Fruit fly (Drosophila melanogaster) whole organism, prepupa: ENCODE data around the gene Or71a.

Experiments
- Blimp-1 ChIP-seq: fragments of 200-800 bp; sonication (Bioruptor generic); optimal IDR thresholded peaks from 3 replicates; lab custom pipeline; 2017; ENCODE audit warnings: missing biosample characterization, missing genetic modification characterization, mild to moderate bottlenecking, moderate library complexity, missing genetic modification reagents
- CG10631 ChIP-seq: fragments of 200-800 bp; sonication (Bioruptor generic); optimal IDR thresholded peaks from 2 replicates; lab custom pipeline; 2016; ENCODE audit warnings: missing biosample characterization, missing genetic modification characterization
- CG10669 ChIP-seq: fragments of 200-800 bp; sonication (Bioruptor generic); optimal IDR thresholded peaks from 3 replicates; lab custom pipeline; 2018; ENCODE audit warnings: missing biosample characterization, mild to moderate bottlenecking, missing genetic modification characterization, moderate library complexity
- CG11294 ChIP-seq: fragments of 200-800 bp; sonication (Bioruptor generic); IDR thresholded peaks from 2 replicates; pipeline ENCODE4 v1.3.6; 2022; ENCODE audit warnings: missing biosample characterization, missing genetic modification characterization
- CG11902 ChIP-seq: fragments of 200-800 bp; sonication (Bioruptor generic); optimal IDR thresholded peaks from 3 replicates; lab custom pipeline; 2016; ENCODE audit warnings: missing biosample characterization, missing genetic modification characterization
- CG15336 ChIP-seq: fragments of 200-800 bp; sonication (Bioruptor generic); IDR thresholded peaks from 2 replicates; pipeline ENCODE4 v1.3.6; 2022; ENCODE audit warnings: missing biosample characterization, missing genetic modification characterization
- CG16779 ChIP-seq: fragments of 200-800 bp; sonication (Bioruptor generic); optimal IDR thresholded peaks from 3 replicates; lab custom pipeline; 2017; ENCODE audit warnings: missing biosample characterization, mild to moderate bottlenecking, missing genetic modification characterization
- CG3032 ChIP-seq: fragments of 200-800 bp; optimal IDR thresholded peaks from 2 replicates; lab custom pipeline; 2019; ENCODE audit warnings: missing biosample characterization, mild to moderate bottlenecking, missing genetic modification characterization, moderate library complexity
- CG31627 ChIP-seq: fragments of 200-800 bp; sonication (Bioruptor generic); optimal IDR thresholded peaks from 3 replicates; lab custom pipeline; 2016; ENCODE audit warnings: missing biosample characterization, missing genetic modification characterization
- CG34406 ChIP-seq: fragments of 200-800 bp; sonication (Bioruptor generic); optimal IDR thresholded peaks from 3 replicates; lab custom pipeline; 2016; ENCODE audit warnings: missing biosample characterization, missing genetic modification characterization
- CG3919 ChIP-seq: fragments of 200-800 bp; sonication (Bioruptor generic); optimal IDR thresholded peaks from 3 replicates; lab custom pipeline; 2016; ENCODE audit warnings: missing biosample characterization, missing genetic modification characterization
- CG4318 ChIP-seq: fragments of 200-800 bp; sonication (Bioruptor generic); optimal IDR thresholded peaks from 3 replicates; lab custom pipeline; 2017; ENCODE audit warnings: missing biosample characterization, mild to moderate bottlenecking, missing genetic modification characterization
- CG6163 ChIP-seq: fragments of 200-800 bp; sonication (Bioruptor generic); IDR thresholded peaks from 3 replicates; pipeline ENCODE4 v1.3.6; 2022; ENCODE audit warnings: missing biosample characterization, missing genetic modification characterization
- CG6276 ChIP-seq: fragments of 200-800 bp; sonication (Bioruptor generic); optimal IDR thresholded peaks from 2 replicates; lab custom pipeline; 2017; ENCODE audit warnings: missing biosample characterization, mild to moderate bottlenecking, missing genetic modification characterization
- CG6792 ChIP-seq: fragments of 200-800 bp; sonication (Bioruptor generic); optimal IDR thresholded peaks from 3 replicates; lab custom pipeline; 2016; ENCODE audit warnings: missing biosample characterization, missing genetic modification characterization
- CG6808 ChIP-seq: fragments of 200-800 bp; sonication (Bioruptor generic); optimal IDR thresholded peaks from 3 replicates; lab custom pipeline; 2017; ENCODE audit warnings: missing biosample characterization, missing genetic modification characterization, mild to moderate bottlenecking, moderate library complexity, missing genetic modification reagents
- CG7368 ChIP-seq: fragments of 200-800 bp; sonication (Bioruptor generic); optimal IDR thresholded peaks from 3 replicates; lab custom pipeline; 2016; ENCODE audit warnings: missing biosample characterization, missing genetic modification characterization
- CG8119 ChIP-seq: fragments of 200-800 bp; sonication (Bioruptor generic); IDR thresholded peaks from 3 replicates; pipeline ENCODE4 v1.3.6; 2022; ENCODE audit warnings: missing biosample characterization, missing genetic modification characterization
- CG8319 ChIP-seq: fragments of 200-800 bp; sonication (Bioruptor generic); optimal IDR thresholded peaks from 3 replicates; lab custom pipeline; 2016; ENCODE audit warnings: missing biosample characterization, missing genetic modification characterization
- CG8632 ChIP-seq: fragments of 200-800 bp; sonication (Bioruptor generic); optimal IDR thresholded peaks from 3 replicates; lab custom pipeline; 2016; ENCODE audit warnings: missing biosample characterization, missing genetic modification characterization
- CG9139 ChIP-seq: fragments of 200-800 bp; sonication (Bioruptor generic); optimal IDR thresholded peaks from 3 replicates; lab custom pipeline; 2017; ENCODE audit warnings: missing biosample characterization, mild to moderate bottlenecking, missing genetic modification characterization
- Ets21C ChIP-seq: fragments of 200-800 bp; sonication (Bioruptor generic); optimal IDR thresholded peaks from 3 replicates; lab custom pipeline; 2016; ENCODE audit warnings: missing biosample characterization, missing genetic modification characterization
- Hr39 ChIP-seq: fragments of 200-800 bp; sonication (Bioruptor generic); optimal IDR thresholded peaks from 2 replicates; lab custom pipeline; 2016; ENCODE audit warnings: missing biosample characterization, missing genetic modification characterization
- Hr4 ChIP-seq: fragments of 200-800 bp; sonication (Bioruptor generic); optimal IDR thresholded peaks from 3 replicates; lab custom pipeline; 2016; ENCODE audit warnings: missing biosample characterization, missing genetic modification characterization
- Met ChIP-seq: fragments of 200-800 bp; sonication (Bioruptor generic); optimal IDR thresholded peaks from 3 replicates; lab custom pipeline; 2016; ENCODE audit warnings: missing biosample characterization, missing genetic modification characterization
- Sox102F ChIP-seq: fragments of 200-800 bp; sonication (Bioruptor generic); optimal IDR thresholded peaks from 2 replicates; lab custom pipeline; 2016; ENCODE audit warnings: missing biosample characterization, mild to moderate bottlenecking, missing genetic modification characterization
- Sox14 ChIP-seq: fragments of 200-800 bp; sonication (Bioruptor generic); optimal IDR thresholded peaks from 3 replicates; lab custom pipeline; 2016; ENCODE audit warnings: missing biosample characterization, missing genetic modification characterization
- acj6 ChIP-seq: fragments of 200-800 bp; sonication (Bioruptor generic); optimal IDR thresholded peaks from 3 replicates; lab custom pipeline; 2016; ENCODE audit warnings: missing biosample characterization, missing genetic modification characterization
- dac ChIP-seq: fragments of 200-800 bp; sonication (Bioruptor generic); optimal IDR thresholded peaks from 2 replicates; lab custom pipeline; 2017; ENCODE audit warnings: missing biosample characterization, mild to moderate bottlenecking, missing genetic modification characterization
- eg ChIP-seq: fragments of 200-800 bp; sonication (Bioruptor generic); IDR thresholded peaks from 3 replicates; pipeline ENCODE4 v1.3.6; 2022; ENCODE audit warnings: missing biosample characterization, missing genetic modification characterization
- esn ChIP-seq: fragments of 200-800 bp; sonication (Bioruptor generic); optimal IDR thresholded peaks from 2 replicates; lab custom pipeline; 2016; ENCODE audit warnings: missing biosample characterization, mild to moderate bottlenecking, missing genetic modification characterization, moderate library complexity
- fd59A ChIP-seq: fragments of 200-800 bp; sonication (Bioruptor generic); optimal IDR thresholded peaks from 2 replicates; lab custom pipeline; 2017; ENCODE audit warnings: missing biosample characterization, mild to moderate bottlenecking, missing genetic modification characterization, missing genetic modification reagents
- fd85E ChIP-seq: fragments of 200-800 bp; sonication (Bioruptor generic); optimal IDR thresholded peaks from 3 replicates; lab custom pipeline; 2016; ENCODE audit warnings: missing biosample characterization, missing genetic modification characterization
- fkh ChIP-seq: fragments of 200-800 bp; sonication (Bioruptor generic); optimal IDR thresholded peaks from 3 replicates; lab custom pipeline; 2017; ENCODE audit warnings: missing biosample characterization, mild to moderate bottlenecking, missing genetic modification characterization, moderate library complexity
- lz ChIP-seq: fragments of 200-800 bp; sonication (Bioruptor generic); optimal IDR thresholded peaks from 3 replicates; lab custom pipeline; 2016; ENCODE audit warnings: missing biosample characterization, missing genetic modification characterization
- pdm3 ChIP-seq: fragments of 200-800 bp; sonication (Bioruptor generic); optimal IDR thresholded peaks from 3 replicates; lab custom pipeline; 2016; ENCODE audit warnings: missing biosample characterization, missing genetic modification characterization
- spab ChIP-seq: fragments of 200-800 bp; sonication (Bioruptor generic); optimal IDR thresholded peaks from 2 replicates; lab custom pipeline; 2017; ENCODE audit warnings: missing biosample characterization, mild to moderate bottlenecking, missing genetic modification characterization, missing genetic modification reagents
- svp ChIP-seq: fragments of 200-800 bp; sonication (Bioruptor generic); peaks from one replicate; lab custom pipeline; 2016; ENCODE audit warnings: missing biosample characterization, missing genetic modification characterization
- topi ChIP-seq: fragments of 200-800 bp; sonication (Bioruptor generic); optimal IDR thresholded peaks from 3 replicates; lab custom pipeline; 2016; ENCODE audit warnings: missing biosample characterization, missing genetic modification characterization
- vri ChIP-seq: fragments of 200-800 bp; sonication (Bioruptor generic); optimal IDR thresholded peaks from 3 replicates; lab custom pipeline; 2016; ENCODE audit warnings: missing biosample characterization, mild to moderate bottlenecking, missing genetic modification characterization

The Or71a gene

DNA sequence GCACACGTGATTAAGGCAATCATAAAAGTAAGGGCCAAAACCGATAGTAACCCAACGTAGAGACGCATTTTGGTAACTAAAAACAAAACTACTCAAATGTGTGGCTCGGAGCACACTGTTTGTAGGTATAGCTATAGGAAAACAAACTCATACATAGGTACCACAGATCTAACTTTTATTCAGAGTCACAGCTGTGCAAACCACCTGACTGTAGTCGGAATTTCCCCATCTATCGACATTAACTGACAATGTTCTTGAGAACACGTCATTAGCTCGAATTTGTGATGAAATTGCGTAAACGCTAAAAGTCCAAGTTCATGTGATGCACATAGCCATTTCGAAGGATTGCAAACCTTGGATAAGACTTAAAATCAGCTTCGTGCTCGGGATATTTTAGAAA is 28.9 kb downstream of the Or71a start, which contains the start of gene CG43678:
Gene CG43678, minus strand, starts transcription at position 101 of the 400 bp plus-strand sequence.
- TF ChIP-seq spab (GFP tag; lab: Kevin White, UChicago) (no peak), fkh (GFP tag; lab: Kevin White, UChicago) (peak; percentile 33)

DNA sequence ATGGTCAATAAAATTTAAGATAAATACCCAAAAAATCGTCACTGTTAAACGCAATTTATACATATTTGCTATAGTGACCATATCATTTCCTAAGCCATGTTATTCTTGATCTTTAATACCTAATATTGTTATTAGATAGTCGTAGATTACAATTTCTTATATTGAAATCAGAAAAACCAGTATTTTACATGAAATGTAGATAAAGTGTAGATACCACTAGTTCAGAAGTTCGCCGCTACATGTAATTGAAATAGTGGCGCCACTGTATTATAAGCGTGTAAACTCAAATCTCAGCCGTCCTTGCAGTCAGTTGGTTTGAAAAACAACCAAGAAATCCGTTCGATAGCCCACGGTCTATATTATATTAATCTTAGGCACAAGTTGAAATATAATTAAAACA is 30.2 kb downstream of the Or71a start:
- TF ChIP-seq CG10669 (GFP tag; lab: Kevin White, UChicago) (no peak), Hr39 (GFP tag; lab: Kevin White, UChicago) (peak; percentile 5), vri (GFP tag; lab: Kevin White, UChicago) (no peak), CG34406 (GFP tag; lab: Kevin White, UChicago) (no peak), CG11902 (GFP tag; lab: Kevin White, UChicago) (no peak), CG7368 (no peak)

DNA sequence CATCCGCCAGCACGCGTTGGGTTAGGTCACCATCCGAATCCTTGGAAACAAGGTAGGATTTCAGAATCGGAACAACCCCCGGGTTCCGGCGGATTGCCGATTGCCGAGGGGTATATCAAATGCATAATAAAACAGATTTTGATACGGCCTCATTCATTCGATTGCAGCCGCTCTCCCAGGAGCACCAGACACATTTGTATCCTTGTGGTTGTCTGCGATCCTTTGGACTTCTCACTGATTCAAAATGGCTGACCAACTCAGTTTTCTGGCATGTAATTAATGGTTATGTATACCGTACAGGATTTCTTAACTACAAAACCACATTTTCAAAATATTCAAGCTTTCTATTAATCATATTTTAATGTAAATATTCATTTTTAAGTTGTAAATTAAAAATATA is 30.6 kb downstream of the Or71a start:
- no peak for TF ChIP-seq Sox14
- TF ChIP-seq Sox102F (GFP tag; lab: Kevin White, UChicago), result no peak
- no peak for TF ChIP-seq CG16779 (tag; lab: Kevin White, UChicago)
- TF ChIP-seq Blimp-1 (GFP tag; lab: Kevin White, UChicago), result no peak
- TF ChIP-seq CG7368, result no peak
- TF ChIP-seq CG8632 (GFP tag; lab: Kevin White, UChicago), result no peak
- no peak for TF ChIP-seq CG10669 (GFP tag; lab: Kevin White, UChicago)

DNA sequence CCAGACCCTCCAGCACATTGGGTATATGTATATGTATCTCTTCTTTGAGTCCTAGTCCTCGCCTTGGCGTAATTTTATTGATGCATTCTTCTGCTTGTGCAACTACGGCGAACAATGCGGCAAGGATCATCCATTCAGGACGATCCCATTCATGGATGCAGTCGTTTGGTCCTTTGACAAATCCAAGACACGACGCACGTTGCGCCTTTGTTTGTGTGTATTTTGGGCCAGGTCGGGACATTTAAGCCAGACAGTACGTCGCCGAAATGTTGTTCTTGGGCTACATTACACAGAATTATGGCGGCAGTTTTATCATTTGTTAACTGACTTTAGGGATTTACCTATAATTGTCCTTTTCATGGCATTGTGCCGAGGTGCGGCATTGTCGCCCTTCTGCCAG is 33.1 kb downstream of the Or71a start:
- TF ChIP-seq CG11294 (GFP tag; lab: Robert Waterston, UW) (no peak), CG6808 (GFP tag; lab: Kevin White, UChicago) (no peak)

DNA sequence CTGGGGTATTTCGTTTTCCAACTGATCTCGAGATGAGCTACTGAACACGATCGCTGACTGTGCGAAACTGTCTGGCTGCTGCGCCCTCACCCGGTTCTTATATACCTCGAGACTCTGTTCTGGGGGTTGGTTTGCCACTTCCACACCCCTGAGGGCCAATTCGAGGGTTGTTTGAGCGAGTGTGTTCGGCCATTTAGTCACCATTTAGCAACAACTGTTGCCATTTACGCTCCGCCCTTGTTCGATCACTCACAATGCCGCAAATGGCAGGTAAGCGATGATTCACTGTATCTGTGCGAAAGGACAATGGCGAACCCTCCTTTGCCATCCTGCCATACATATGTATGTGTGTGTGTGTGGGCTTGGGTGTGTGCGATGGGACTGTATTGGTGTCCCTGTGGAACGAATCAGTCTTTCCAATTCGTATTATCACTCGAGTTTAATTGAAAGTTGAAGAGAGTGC is 34.3 kb downstream of the Or71a start, which contains the start of gene ind:
Gene ind, minus strand, starts transcription at position 51 of the 463 bp plus-strand sequence.
- TF ChIP-seq CG6808 (GFP tag; lab: Kevin White, UChicago) (no peak), fkh (GFP tag; lab: Kevin White, UChicago) (no peak), CG3919 (no peak), CG31627 (GFP tag; lab: Kevin White, UChicago) (no peak), Met (no peak), CG7368 (no peak), CG8319 (GFP tag; lab: Kevin White, UChicago) (no peak), CG6276 (GFP tag; lab: Kevin White, UChicago) (no peak), eg (GFP tag; lab: Robert Waterston, UW) (no peak), pdm3 (GFP tag; lab: Kevin White, UChicago) (no peak), esn (GFP tag; lab: Kevin White, UChicago) (no peak), svp (GFP tag; lab: Kevin White, UChicago) (no peak), lz (GFP tag; lab: Kevin White, UChicago) (no peak), CG3032 (no peak), CG10631 (GFP tag; lab: Kevin White, UChicago) (no peak), Sox14 (no peak), dac (GFP tag; lab: Kevin White, UChicago) (no peak), CG6163 (GFP tag; lab: Robert Waterston, UW) (no peak), CG16779 (tag; lab: Kevin White, UChicago) (no peak), CG9139 (no peak)

DNA sequence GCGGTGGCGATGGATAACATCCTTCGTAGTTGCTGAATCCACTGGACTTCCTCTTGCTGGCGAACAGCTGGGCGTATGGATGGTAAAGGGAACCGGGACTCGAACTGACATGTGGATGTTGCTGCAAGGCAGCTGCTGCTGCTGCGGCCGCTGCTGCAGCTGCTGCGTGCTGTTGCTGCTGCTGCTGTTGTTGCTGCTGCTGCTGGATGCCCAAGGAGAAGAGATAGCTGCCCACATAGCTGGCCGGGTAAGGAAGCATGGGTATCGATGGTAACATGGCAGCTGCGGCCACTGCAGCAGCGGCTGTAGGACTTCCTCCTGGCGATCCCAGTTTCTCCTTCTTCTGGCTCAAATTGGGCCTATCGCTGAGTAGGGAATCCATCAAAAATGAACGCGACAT is 34.8 kb downstream of the Or71a start:
- TF ChIP-seq CG8119 (no peak), topi (no peak), CG11294 (GFP tag; lab: Robert Waterston, UW) (no peak), Hr4 (no peak), eg (GFP tag; lab: Robert Waterston, UW) (no peak), fd59A (no peak), Met (no peak), CG3032 (no peak), acj6 (GFP tag; lab: Kevin White, UChicago) (no peak), CG4318 (GFP tag; lab: Kevin White, UChicago) (no peak), CG8319 (GFP tag; lab: Kevin White, UChicago) (no peak), Ets21C (GFP tag; lab: Kevin White, UChicago) (no peak), CG31627 (GFP tag; lab: Kevin White, UChicago) (no peak), CG6792 (no peak), CG15336 (no peak), fd85E (GFP tag; lab: Kevin White, UChicago) (no peak), esn (GFP tag; lab: Kevin White, UChicago) (no peak)
